Fruit fly (Drosophila melanogaster) ovary, adult (tissue): ENCODE results near the gene Pex2.

Source experiments
- CG17801 ChIP-seq: fragments of 200-800 bp; optimal IDR thresholded peaks from 2 replicates; lab custom pipeline; 2019; ENCODE audit warnings: missing biosample characterization, mild to moderate bottlenecking, missing genetic modification characterization, moderate library complexity; ENCODE audit not compliant: partially characterized antibody

Gene Pex2

dm6 chr3L:8358776-8359455 lies 20.1 kb downstream of the Pex2 start:
- no peak for TF ChIP-seq CG17801 (GFP tag; lab: Kevin White, UChicago)

dm6 chr3L:8360063-8360642 lies 21.3 kb downstream of the Pex2 start:
- no peak for TF ChIP-seq CG17801 (GFP tag; lab: Kevin White, UChicago)

- TF ChIP-seq CG17801 (GFP tag; lab: Kevin White, UChicago): peak; percentile 81
Observed at dm6 chr3L:8360643-8361110, 21.8 kb downstream of the Pex2 start, which contains the start of gene Idh. Gene Idh (minus strand): TSS chr3L:8360906.

dm6 chr3L:8363266-8363665 lies 24.4 kb downstream of the Pex2 start:
- no peak for TF ChIP-seq CG17801 (GFP tag; lab: Kevin White, UChicago)

- TF ChIP-seq CG17801 (GFP tag; lab: Kevin White, UChicago): no peak
Observed at dm6 chr3L:8368694-8369344, 30.0 kb downstream of the Pex2 start.

dm6 chr3L:8369456-8369855 lies 30.6 kb downstream of the Pex2 start:
- TF ChIP-seq CG17801 (GFP tag; lab: Kevin White, UChicago): no peak

- TF ChIP-seq CG17801 (GFP tag; lab: Kevin White, UChicago): no peak
Observed at dm6 chr3L:8370922-8371321, 32.1 kb downstream of the Pex2 start.

dm6 chr3L:8371538-8371937 lies 32.7 kb downstream of the Pex2 start:
- TF ChIP-seq CG17801 (GFP tag; lab: Kevin White, UChicago): no peak

- no peak for TF ChIP-seq CG17801 (GFP tag; lab: Kevin White, UChicago)
Observed at dm6 chr3L:8372035-8372434, 33.2 kb downstream of the Pex2 start, which contains the start of gene ImpE1. Gene ImpE1 (plus strand): TSS chr3L:8372405.

- no peak for TF ChIP-seq CG17801 (GFP tag; lab: Kevin White, UChicago)
Observed at dm6 chr3L:8374107-8374506, 35.3 kb downstream of the Pex2 start.

dm6 chr3L:8379161-8379560 lies 40.3 kb downstream of the Pex2 start:
- TF ChIP-seq CG17801 (GFP tag; lab: Kevin White, UChicago): no peak

dm6 chr3L:8383968-8384367 lies 45.1 kb downstream of the Pex2 start:
- no peak for TF ChIP-seq CG17801 (GFP tag; lab: Kevin White, UChicago)

- no peak for TF ChIP-seq CG17801 (GFP tag; lab: Kevin White, UChicago)
Observed at dm6 chr3L:8385055-8385454, 46.2 kb downstream of the Pex2 start.
